Worm (Caenorhabditis elegans) whole organism, L3 larva: ENCODE measurements around the gene C09H10.9.

ENCODE experiments used
- R02D3.7 ChIP-seq: fragments of 150-350 bp; optimal IDR thresholded peaks from 2 replicates; lab custom pipeline; 2014; ENCODE audit warnings: missing biosample characterization, missing genetic modification characterization
- ZK546.5 ChIP-seq: sonication (generic microtip); optimal IDR thresholded peaks from 2 replicates; lab custom pipeline; 2017; ENCODE audit warnings: missing biosample characterization, missing genetic modification characterization
- aly-2 ChIP-seq: fragments of 150-350 bp; optimal IDR thresholded peaks from 2 replicates; lab custom pipeline; 2014; ENCODE audit warnings: missing biosample characterization, missing genetic modification characterization
- ama-1 ChIP-seq: fragments of 150-350 bp; optimal IDR thresholded peaks from 2 replicates; lab custom pipeline; 2018
- ceh-16 ChIP-seq: sonication (generic microtip); optimal IDR thresholded peaks from 2 replicates; lab custom pipeline; 2017; ENCODE audit warnings: missing biosample characterization, missing genetic modification characterization
- ceh-28 ChIP-seq: fragments of 150-350 bp; optimal IDR thresholded peaks from 2 replicates; lab custom pipeline; 2014; ENCODE audit warnings: missing biosample characterization, missing genetic modification reagents, missing genetic modification characterization
- ceh-82 ChIP-seq: fragments of 150-350 bp; optimal IDR thresholded peaks from 2 replicates; lab custom pipeline; 2014; ENCODE audit warnings: missing biosample characterization, missing genetic modification characterization
- ceh-9 ChIP-seq: sonication (generic microtip); optimal IDR thresholded peaks from 2 replicates; lab custom pipeline; 2018; ENCODE audit warnings: missing biosample characterization, missing genetic modification characterization
- daf-12 ChIP-seq: fragments of 150-350 bp; optimal IDR thresholded peaks from 2 replicates; lab custom pipeline; 2014; ENCODE audit warnings: missing biosample characterization, missing genetic modification reagents, missing genetic modification characterization
- egl-27 ChIP-seq: sonication (generic microtip); optimal IDR thresholded peaks from 4 replicates; lab custom pipeline; 2017; ENCODE audit warnings: missing biosample characterization, missing genetic modification reagents, missing genetic modification characterization
- egl-5 ChIP-seq: fragments of 150-350 bp; optimal IDR thresholded peaks from 2 replicates; lab custom pipeline; 2017; ENCODE audit warnings: missing biosample characterization, missing genetic modification reagents, missing genetic modification characterization, inconsistent platforms
- elt-1 ChIP-seq: fragments of 150-350 bp; optimal IDR thresholded peaks from 2 replicates; lab custom pipeline; 2014; ENCODE audit warnings: missing biosample characterization, missing genetic modification characterization
- elt-2 ChIP-seq: sonication (generic microtip); optimal IDR thresholded peaks from 2 replicates; lab custom pipeline; 2016; ENCODE audit warnings: missing genetic modification reagents, mild to moderate bottlenecking, missing genetic modification characterization, missing compliant biosample characterization
- elt-3 ChIP-seq, 3 experiments: fragments of 150-350 bp in 1 of 3; sonication (generic microtip) in 2 of 3; optimal IDR thresholded peaks; 2 replicates in 2 of 3; 4 replicates in 1 of 3; lab custom pipeline; 2014 to 2017; ENCODE audit warnings: missing biosample characterization in 3 of 3, missing genetic modification characterization in 3 of 3
- eor-1 ChIP-seq, 2 experiments: fragments of 150-350 bp; optimal IDR thresholded peaks; 2 replicates each; lab custom pipeline; 2014 to 2018; ENCODE audit warnings: missing biosample characterization in 2 of 2, missing genetic modification characterization in 2 of 2
- fkh-10 ChIP-seq: sonication (generic microtip); optimal IDR thresholded peaks from 2 replicates; lab custom pipeline; 2017; ENCODE audit warnings: missing biosample characterization, missing genetic modification reagents, missing genetic modification characterization
- fkh-2 ChIP-seq: fragments of 150-350 bp; optimal IDR thresholded peaks from 2 replicates; lab custom pipeline; 2014; ENCODE audit warnings: missing biosample characterization, missing genetic modification reagents, missing genetic modification characterization
- fos-1 ChIP-seq: fragments of 150-350 bp; optimal IDR thresholded peaks from 2 replicates; lab custom pipeline; 2014; ENCODE audit warnings: missing biosample characterization, missing genetic modification characterization
- hmg-11 ChIP-seq: sonication (generic microtip); optimal IDR thresholded peaks from 2 replicates; lab custom pipeline; 2016; ENCODE audit warnings: missing genetic modification characterization, missing compliant biosample characterization
- jun-1 ChIP-seq: fragments of 150-350 bp; optimal IDR thresholded peaks from 2 replicates; lab custom pipeline; 2014; ENCODE audit warnings: missing biosample characterization, missing genetic modification reagents, missing genetic modification characterization
- lin-15B ChIP-seq: fragments of 150-350 bp; optimal IDR thresholded peaks from 2 replicates; lab custom pipeline; 2014; ENCODE audit warnings: missing biosample characterization, missing genetic modification characterization
- lin-39 ChIP-seq: fragments of 150-350 bp; optimal IDR thresholded peaks from 2 replicates; lab custom pipeline; 2018; ENCODE audit warnings: missing biosample characterization, missing genetic modification reagents, missing genetic modification characterization
- lsy-12 ChIP-seq: sonication (generic microtip); optimal IDR thresholded peaks from 2 replicates; lab custom pipeline; 2016; ENCODE audit warnings: mild to moderate bottlenecking, missing genetic modification characterization, missing compliant biosample characterization
- mdl-1 ChIP-seq: fragments of 150-350 bp; optimal IDR thresholded peaks from 2 replicates; lab custom pipeline; 2014; ENCODE audit warnings: missing biosample characterization, missing genetic modification characterization
- mml-1 ChIP-seq: fragments of 150-350 bp; sonication (generic microtip); optimal IDR thresholded peaks from 3 replicates; lab custom pipeline; 2014; ENCODE audit warnings: missing biosample characterization, missing genetic modification characterization
- nfya-1 ChIP-seq: sonication (generic microtip); optimal IDR thresholded peaks from 2 replicates; lab custom pipeline; 2017; ENCODE audit warnings: missing genetic modification characterization, mild to moderate bottlenecking, missing compliant biosample characterization, antibody characterized with exemption, moderate library complexity; ENCODE audit not compliant: insufficient read depth
- nhr-11 ChIP-seq: fragments of 150-350 bp; optimal IDR thresholded peaks from 2 replicates; lab custom pipeline; 2014; ENCODE audit warnings: missing biosample characterization, missing genetic modification characterization
- nhr-12 ChIP-seq: fragments of 150-350 bp; optimal IDR thresholded peaks from 2 replicates; lab custom pipeline; 2014; ENCODE audit warnings: missing biosample characterization, missing genetic modification characterization
- nhr-23 ChIP-seq: fragments of 150-350 bp; optimal IDR thresholded peaks from 2 replicates; lab custom pipeline; 2014; ENCODE audit warnings: missing biosample characterization, missing genetic modification reagents, missing genetic modification characterization
- nhr-237 ChIP-seq: fragments of 150-350 bp; optimal IDR thresholded peaks from 2 replicates; lab custom pipeline; 2014; ENCODE audit warnings: missing biosample characterization, missing genetic modification characterization
- nhr-25 ChIP-seq: sonication (generic microtip); optimal IDR thresholded peaks from 2 replicates; lab custom pipeline; 2017; ENCODE audit warnings: missing biosample characterization, missing genetic modification characterization
- nhr-28 ChIP-seq: fragments of 150-350 bp; optimal IDR thresholded peaks from 2 replicates; lab custom pipeline; 2014; ENCODE audit warnings: missing biosample characterization, missing genetic modification characterization
- nhr-43 ChIP-seq: sonication (generic microtip); optimal IDR thresholded peaks from 2 replicates; lab custom pipeline; 2016; ENCODE audit warnings: mild to moderate bottlenecking, missing genetic modification characterization, missing compliant biosample characterization; ENCODE audit not compliant: poor library complexity, severe bottlenecking
- nhr-67 ChIP-seq: fragments of 150-350 bp; optimal IDR thresholded peaks from 2 replicates; lab custom pipeline; 2014; ENCODE audit warnings: missing biosample characterization, missing genetic modification characterization
- nhr-76 ChIP-seq: fragments of 150-350 bp; sonication (generic microtip); optimal IDR thresholded peaks from 5 replicates; lab custom pipeline; 2014; ENCODE audit warnings: missing biosample characterization, missing genetic modification characterization
- nhr-77 ChIP-seq: fragments of 150-350 bp; optimal IDR thresholded peaks from 2 replicates; lab custom pipeline; 2014; ENCODE audit warnings: missing biosample characterization, missing genetic modification characterization
- pha-4 ChIP-seq: fragments of 150-350 bp; optimal IDR thresholded peaks from 2 replicates; lab custom pipeline; 2014; ENCODE audit warnings: missing biosample characterization, missing genetic modification reagents, missing genetic modification characterization
- pqm-1 ChIP-seq: fragments of 150-350 bp; optimal IDR thresholded peaks from 2 replicates; lab custom pipeline; 2017; ENCODE audit warnings: missing biosample characterization, missing genetic modification characterization, inconsistent platforms
- sea-2 ChIP-seq: fragments of 150-350 bp; sonication (generic microtip); optimal IDR thresholded peaks from 4 replicates; lab custom pipeline; 2014; ENCODE audit warnings: missing biosample characterization, missing genetic modification reagents, missing genetic modification characterization
- skn-1 ChIP-seq: fragments of 150-350 bp; optimal IDR thresholded peaks from 2 replicates; lab custom pipeline; 2014; ENCODE audit warnings: missing biosample characterization, missing genetic modification characterization
- snpc-4 ChIP-seq: fragments of 150-350 bp; optimal IDR thresholded peaks from 2 replicates; lab custom pipeline; 2014; ENCODE audit warnings: missing biosample characterization, missing genetic modification characterization
- tbx-2 ChIP-seq: sonication (generic microtip); optimal IDR thresholded peaks from 2 replicates; lab custom pipeline; 2016; ENCODE audit warnings: mild to moderate bottlenecking, missing genetic modification characterization, missing compliant biosample characterization
- unc-39 ChIP-seq: sonication (generic microtip); optimal IDR thresholded peaks from 4 replicates; lab custom pipeline; 2017; ENCODE audit warnings: missing biosample characterization, missing genetic modification characterization
- unc-62 ChIP-seq: fragments of 150-350 bp; sonication (generic microtip); optimal IDR thresholded peaks from 4 replicates; lab custom pipeline; 2014; ENCODE audit warnings: missing biosample characterization, missing genetic modification reagents, missing genetic modification characterization
- zag-1 ChIP-seq: fragments of 150-350 bp; optimal IDR thresholded peaks from 2 replicates; lab custom pipeline; 2014; ENCODE audit warnings: missing biosample characterization, missing genetic modification characterization
- ztf-11 ChIP-seq: fragments of 150-350 bp; optimal IDR thresholded peaks from 2 replicates; lab custom pipeline; 2014; ENCODE audit warnings: missing biosample characterization, missing genetic modification characterization
- ztf-4 ChIP-seq: fragments of 150-350 bp; optimal IDR thresholded peaks from 2 replicates; lab custom pipeline; 2014; ENCODE audit warnings: missing biosample characterization, missing genetic modification characterization

Gene C09H10.9

DNA sequence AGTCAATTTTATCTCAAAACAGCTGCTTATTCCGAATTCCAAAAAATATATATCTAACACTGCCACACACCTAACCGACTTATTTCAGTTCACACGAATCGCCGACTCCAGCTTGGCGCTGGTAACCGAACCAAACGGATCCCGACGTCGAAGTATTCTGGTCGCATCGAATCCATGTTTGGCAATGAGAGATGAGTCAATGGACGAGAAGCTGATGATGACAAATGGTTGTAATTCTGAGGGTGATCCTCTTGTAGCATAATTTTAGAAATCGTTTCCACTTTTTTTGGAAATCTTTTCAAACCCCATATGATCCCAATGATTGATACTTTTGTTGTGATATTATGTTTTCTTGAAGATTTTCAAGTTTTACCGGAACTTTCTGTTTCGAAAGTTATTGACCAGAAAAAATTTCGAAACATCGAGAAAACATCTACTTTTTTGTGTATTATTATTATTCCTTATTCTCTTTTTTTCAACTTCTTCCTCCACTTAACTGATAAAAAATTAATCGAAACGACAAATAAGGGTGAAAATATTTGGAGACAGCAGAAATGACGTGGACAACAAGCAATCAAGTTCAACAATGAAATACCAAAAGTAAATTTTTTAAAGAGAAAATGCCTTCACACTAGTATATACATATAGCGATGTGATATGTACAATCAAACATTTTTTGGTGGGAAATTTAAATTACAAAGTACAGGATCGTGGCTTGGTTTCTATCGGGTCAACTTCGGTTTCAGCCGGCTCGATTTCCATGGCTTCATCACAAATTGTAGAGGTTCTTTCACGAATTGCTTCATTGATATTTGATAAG lies 45.8 kb downstream of the C09H10.9 start:
- TF ChIP-seq pqm-1 (tag; lab: Kevin White, UChicago) (no peak), hmg-11 (tag; lab: Kevin White, UChicago) (no peak), nfya-1 (tag; lab: Kevin White, UChicago) (no peak), fkh-2 (tag; lab: Kevin White, UChicago) (no peak), jun-1 (tag; lab: Kevin White, UChicago) (peak; percentile 88), skn-1 (tag; lab: Kevin White, UChicago) (no peak), ceh-9 (tag; lab: Kevin White, UChicago) (no peak), aly-2 (peak; percentile 79), eor-1 (tag; optimal IDR thresholded peaks at IDR 0.05; lab: Kevin White, UChicago) (no peak), egl-5 (tag; lab: Kevin White, UChicago) (no peak), tbx-2 (tag; lab: Kevin White, UChicago) (no peak), nhr-43 (tag; lab: Kevin White, UChicago) (no peak), R02D3.7 (no peak), lin-15B (tag; lab: Kevin White, UChicago) (no peak), egl-27 (tag; lab: Kevin White, UChicago) (no peak), elt-2 (tag; lab: Kevin White, UChicago) (peak; percentile 78), mml-1 (tag; lab: Kevin White, UChicago) (no peak), nhr-67 (tag; lab: Kevin White, UChicago) (no peak), ceh-28 (tag; lab: Kevin White, UChicago) (peak; percentile 12), nhr-23 (tag; lab: Kevin White, UChicago) (no peak), sea-2 (no peak), zag-1 (tag; lab: Kevin White, UChicago) (no peak), pha-4 (peak; percentile 45), fos-1 (tag; lab: Kevin White, UChicago) (no peak), mdl-1 (tag; lab: Kevin White, UChicago) (no peak), ceh-16 (tag; lab: Kevin White, UChicago) (no peak), elt-1 (no peak), nhr-11 (peak; percentile 23), daf-12 (tag; lab: Kevin White, UChicago) (no peak), elt-3 (tag; optimal IDR thresholded peaks at IDR 0.05; lab: Kevin White, UChicago) (no peak), ama-1 (lab: Kevin White, UChicago) (peak; percentile 78), lin-39 (tag; lab: Kevin White, UChicago) (no peak), ZK546.5 (tag; lab: Kevin White, UChicago) (no peak), ztf-11 (tag; lab: Kevin White, UChicago) (no peak), lsy-12 (peak; percentile 53), snpc-4 (tag; lab: Kevin White, UChicago) (no peak), nhr-77 (tag; lab: Kevin White, UChicago) (peak; percentile 71), nhr-12 (tag; lab: Kevin White, UChicago) (no peak), nhr-25 (tag; lab: Kevin White, UChicago) (no peak), ceh-82 (tag; lab: Kevin White, UChicago) (no peak), nhr-76 (tag; lab: Kevin White, UChicago) (no peak), nhr-28 (tag; lab: Kevin White, UChicago) (no peak), fkh-10 (no peak), nhr-237 (tag; lab: Kevin White, UChicago) (no peak), ztf-4 (tag; lab: Kevin White, UChicago) (no peak), unc-62 (GFP tag; lab: Kevin White, UChicago) (no peak), unc-39 (tag; lab: Kevin White, UChicago) (no peak)
- TF ChIP-seq, all 47 proteins: peak for 9
